Worm (Caenorhabditis elegans) whole organism, early embryonic: ENCODE results near the gene mrps-21.

Experiments used
- B0310.2 ChIP-seq: sonication (generic microtip); optimal IDR thresholded peaks from 2 replicates; lab custom pipeline; 2016; ENCODE audit warnings: mild to moderate bottlenecking, missing genetic modification characterization, missing compliant biosample characterization
- F13C5.2 ChIP-seq: sonication (generic microtip); optimal IDR thresholded peaks from 2 replicates; lab custom pipeline; 2017; ENCODE audit warnings: mild to moderate bottlenecking, missing genetic modification characterization, inconsistent platforms, missing compliant biosample characterization
- aly-1 ChIP-seq: sonication (generic microtip); optimal IDR thresholded peaks from 2 replicates; lab custom pipeline; 2016; ENCODE audit warnings: missing genetic modification characterization, missing compliant biosample characterization
- ama-1 ChIP-seq: fragments of 150-350 bp; optimal IDR thresholded peaks from 2 replicates; lab custom pipeline; 2014
- ceh-13 ChIP-seq: fragments of 200-800 bp; sonication (Bioruptor generic); optimal IDR thresholded peaks from 2 replicates; lab custom pipeline; 2018; ENCODE audit warnings: mild to moderate bottlenecking, missing genetic modification characterization, missing compliant biosample characterization
- ceh-36 ChIP-seq: sonication (generic microtip); optimal IDR thresholded peaks from 2 replicates; lab custom pipeline; 2016; ENCODE audit warnings: missing genetic modification characterization, inconsistent platforms, missing compliant biosample characterization
- ets-7 ChIP-seq: sonication (generic microtip); optimal IDR thresholded peaks from 2 replicates; lab custom pipeline; 2016; ENCODE audit warnings: missing genotype, missing genetic modification characterization, missing compliant biosample characterization
- flt-1 ChIP-seq: fragments of 200-800 bp; sonication (Bioruptor generic); IDR thresholded peaks from 2 replicates; pipeline ENCODE4 v1.3.6; 2022; ENCODE audit warnings: missing genetic modification characterization, missing compliant biosample characterization
- hmbx-1 ChIP-seq: sonication (generic microtip); optimal IDR thresholded peaks from 2 replicates; lab custom pipeline; 2016; ENCODE audit warnings: mild to moderate bottlenecking, missing genetic modification characterization, missing compliant biosample characterization
- hmg-4 ChIP-seq: fragments of 200-800 bp; sonication (Bioruptor generic); optimal IDR thresholded peaks from 2 replicates; lab custom pipeline; 2018; ENCODE audit warnings: mild to moderate bottlenecking, missing genetic modification characterization, missing compliant biosample characterization
- hnd-1 ChIP-seq: sonication (generic microtip); optimal IDR thresholded peaks from 2 replicates; lab custom pipeline; 2016; ENCODE audit warnings: missing genetic modification characterization, missing compliant biosample characterization
- pes-1 ChIP-seq: fragments of 200-800 bp; sonication (Bioruptor generic); IDR thresholded peaks from 2 replicates; pipeline ENCODE4 v1.3.6; 2022; ENCODE audit warnings: missing genetic modification reagents, missing genetic modification characterization, missing compliant biosample characterization
- scrt-1 ChIP-seq: fragments of 200-800 bp; sonication (Bioruptor generic); IDR thresholded peaks from 2 replicates; pipeline ENCODE4 v1.3.6; 2022; ENCODE audit warnings: missing genetic modification characterization, missing compliant biosample characterization
- sea-1 ChIP-seq: fragments of 200-800 bp; sonication (Bioruptor generic); conservative IDR thresholded peaks from 2 replicates; pipeline ENCODE4 v1.3.6; 2022; ENCODE audit warnings: missing genetic modification characterization, missing compliant biosample characterization
- tbx-11 ChIP-seq: fragments of 200-800 bp; sonication (Bioruptor generic); IDR thresholded peaks from 2 replicates; pipeline ENCODE4 v1.3.6; 2022; ENCODE audit warnings: missing genetic modification characterization, missing compliant biosample characterization
- tbx-37 ChIP-seq: fragments of 200-800 bp; sonication (Bioruptor generic); conservative IDR thresholded peaks from 2 replicates; pipeline ENCODE4 v1.3.6; 2022; ENCODE audit warnings: missing genetic modification reagents, missing genetic modification characterization, missing compliant biosample characterization
- tra-4 ChIP-seq: sonication (generic microtip); optimal IDR thresholded peaks from 2 replicates; lab custom pipeline; 2017; ENCODE audit warnings: missing genetic modification characterization, missing compliant biosample characterization

Gene mrps-21

ce11 chrIV:4665079-4665478 lies 5.8 kb upstream of the mrps-21 start, which contains the start of gene F29B9.1:
Gene F29B9.1, plus strand, starts transcription at chrIV:4665379.
- TF ChIP-seq ceh-13 (no peak), F13C5.2 (tag; lab: Kevin White, UChicago) (no peak), scrt-1 (GFP tag; lab: Robert Waterston, UW) (no peak), hmbx-1 (tag; lab: Kevin White, UChicago) (no peak), ceh-36 (tag; lab: Kevin White, UChicago) (no peak), ets-7 (tag; lab: Kevin White, UChicago) (no peak), tra-4 (tag; lab: Kevin White, UChicago) (no peak), B0310.2 (tag; lab: Kevin White, UChicago) (no peak), hmg-4 (GFP tag; lab: Kevin White, UChicago) (no peak), tbx-11 (GFP tag; lab: Robert Waterston, UW) (no peak), flt-1 (GFP tag; lab: Robert Waterston, UW) (no peak), aly-1 (no peak), sea-1 (GFP tag; lab: Robert Waterston, UW) (no peak), tbx-37 (GFP tag; lab: Robert Waterston, UW) (no peak), pes-1 (GFP tag; lab: Robert Waterston, UW) (no peak), hnd-1 (tag; lab: Kevin White, UChicago) (no peak), ama-1 (lab: Kevin White, UChicago) (no peak)

- TF ChIP-seq pes-1 (GFP tag; lab: Robert Waterston, UW) (peak; percentile 63), B0310.2 (tag; lab: Kevin White, UChicago) (peak; percentile 56), hnd-1 (tag; lab: Kevin White, UChicago) (no peak), sea-1 (GFP tag; lab: Robert Waterston, UW) (peak; percentile 58; the same call in 1 of the 2 replicates), hmg-4 (GFP tag; lab: Kevin White, UChicago) (peak; percentile 61), tbx-11 (GFP tag; lab: Robert Waterston, UW) (no peak), hmbx-1 (tag; lab: Kevin White, UChicago) (peak; percentile 46), aly-1 (peak; percentile 21), ets-7 (tag; lab: Kevin White, UChicago) (peak; percentile 70), ceh-13 (peak; percentile 34), F13C5.2 (tag; lab: Kevin White, UChicago) (peak; percentile 77), ama-1 (lab: Kevin White, UChicago) (no peak), tra-4 (tag; lab: Kevin White, UChicago) (peak; percentile 56), tbx-37 (GFP tag; lab: Robert Waterston, UW) (0 out of 2 replicates have a peak, but pooled peaks have one; percentile 48), ceh-36 (tag; lab: Kevin White, UChicago) (no peak)
Observed at ce11 chrIV:4660151-4661041, 1.1 kb upstream of the mrps-21 start, which contains the start of the genes F29B9.11 and jmjd-1.2. Gene F29B9.11, minus strand, starts transcription at chrIV:4660201. Gene jmjd-1.2, plus strand, starts transcription at chrIV:4660991.

- TF ChIP-seq tbx-37 (GFP tag; lab: Robert Waterston, UW), result no peak
- TF ChIP-seq ceh-13, result no peak
- TF ChIP-seq tra-4 (tag; lab: Kevin White, UChicago), result no peak
- TF ChIP-seq flt-1 (GFP tag; lab: Robert Waterston, UW), result no peak
- TF ChIP-seq scrt-1 (GFP tag; lab: Robert Waterston, UW), result no peak
Observed at ce11 chrIV:4657874-4658273, 1.4 kb downstream of the mrps-21 start, which contains the start of gene col-111. Gene col-111, minus strand, starts transcription at chrIV:4657974.

- TF ChIP-seq scrt-1 (GFP tag; lab: Robert Waterston, UW) (no peak), tra-4 (tag; lab: Kevin White, UChicago) (no peak), ama-1 (lab: Kevin White, UChicago) (no peak), aly-1 (no peak), hnd-1 (tag; lab: Kevin White, UChicago) (no peak), B0310.2 (tag; lab: Kevin White, UChicago) (no peak), tbx-11 (GFP tag; lab: Robert Waterston, UW) (no peak), ceh-36 (tag; lab: Kevin White, UChicago) (no peak), sea-1 (GFP tag; lab: Robert Waterston, UW) (no peak), hmg-4 (GFP tag; lab: Kevin White, UChicago) (no peak), hmbx-1 (tag; lab: Kevin White, UChicago) (no peak), pes-1 (GFP tag; lab: Robert Waterston, UW) (no peak), tbx-37 (GFP tag; lab: Robert Waterston, UW) (no peak), F13C5.2 (tag; lab: Kevin White, UChicago) (no peak), ceh-13 (no peak), flt-1 (GFP tag; lab: Robert Waterston, UW) (no peak), ets-7 (tag; lab: Kevin White, UChicago) (no peak)
Observed at ce11 chrIV:4656380-4656779, 2.9 kb downstream of the mrps-21 start.

ce11 chrIV:4655979-4656378 lies 3.3 kb downstream of the mrps-21 start:
- no peak for TF ChIP-seq aly-1

ce11 chrIV:4653708-4654107 lies 5.6 kb downstream of the mrps-21 start:
- TF ChIP-seq tra-4 (tag; lab: Kevin White, UChicago) (no peak), ets-7 (tag; lab: Kevin White, UChicago) (no peak), hmbx-1 (tag; lab: Kevin White, UChicago) (no peak), ama-1 (lab: Kevin White, UChicago) (no peak), flt-1 (GFP tag; lab: Robert Waterston, UW) (no peak), tbx-37 (GFP tag; lab: Robert Waterston, UW) (no peak), tbx-11 (GFP tag; lab: Robert Waterston, UW) (no peak), ceh-13 (no peak), F13C5.2 (tag; lab: Kevin White, UChicago) (no peak), scrt-1 (GFP tag; lab: Robert Waterston, UW) (no peak), B0310.2 (tag; lab: Kevin White, UChicago) (no peak), hnd-1 (tag; lab: Kevin White, UChicago) (no peak), pes-1 (GFP tag; lab: Robert Waterston, UW) (no peak), sea-1 (GFP tag; lab: Robert Waterston, UW) (no peak), ceh-36 (tag; lab: Kevin White, UChicago) (no peak), hmg-4 (GFP tag; lab: Kevin White, UChicago) (no peak), aly-1 (no peak)
